Worm (Caenorhabditis elegans) whole organism, early embryonic: ENCODE measurements around the gene ent-7.

Experiments used
- B0310.2 ChIP-seq: sonication (generic microtip); optimal IDR thresholded peaks from 2 replicates; lab custom pipeline; 2016; ENCODE audit warnings: mild to moderate bottlenecking, missing genetic modification characterization, missing compliant biosample characterization
- F13C5.2 ChIP-seq: sonication (generic microtip); optimal IDR thresholded peaks from 2 replicates; lab custom pipeline; 2017; ENCODE audit warnings: mild to moderate bottlenecking, missing genetic modification characterization, inconsistent platforms, missing compliant biosample characterization
- aly-1 ChIP-seq: sonication (generic microtip); optimal IDR thresholded peaks from 2 replicates; lab custom pipeline; 2016; ENCODE audit warnings: missing genetic modification characterization, missing compliant biosample characterization
- ama-1 ChIP-seq: fragments of 150-350 bp; optimal IDR thresholded peaks from 2 replicates; lab custom pipeline; 2014
- ceh-36 ChIP-seq: sonication (generic microtip); optimal IDR thresholded peaks from 2 replicates; lab custom pipeline; 2016; ENCODE audit warnings: missing genetic modification characterization, inconsistent platforms, missing compliant biosample characterization
- ets-7 ChIP-seq: sonication (generic microtip); optimal IDR thresholded peaks from 2 replicates; lab custom pipeline; 2016; ENCODE audit warnings: missing genotype, missing genetic modification characterization, missing compliant biosample characterization
- flt-1 ChIP-seq: fragments of 200-800 bp; sonication (Bioruptor generic); IDR thresholded peaks from 2 replicates; pipeline ENCODE4 v1.3.6; 2022; ENCODE audit warnings: missing genetic modification characterization, missing compliant biosample characterization
- hmg-4 ChIP-seq: fragments of 200-800 bp; sonication (Bioruptor generic); optimal IDR thresholded peaks from 2 replicates; lab custom pipeline; 2018; ENCODE audit warnings: mild to moderate bottlenecking, missing genetic modification characterization, missing compliant biosample characterization
- hnd-1 ChIP-seq: sonication (generic microtip); optimal IDR thresholded peaks from 2 replicates; lab custom pipeline; 2016; ENCODE audit warnings: missing genetic modification characterization, missing compliant biosample characterization
- pes-1 ChIP-seq: fragments of 200-800 bp; sonication (Bioruptor generic); IDR thresholded peaks from 2 replicates; pipeline ENCODE4 v1.3.6; 2022; ENCODE audit warnings: missing genetic modification reagents, missing genetic modification characterization, missing compliant biosample characterization
- sea-1 ChIP-seq: fragments of 200-800 bp; sonication (Bioruptor generic); conservative IDR thresholded peaks from 2 replicates; pipeline ENCODE4 v1.3.6; 2022; ENCODE audit warnings: missing genetic modification characterization, missing compliant biosample characterization
- tbx-11 ChIP-seq: fragments of 200-800 bp; sonication (Bioruptor generic); IDR thresholded peaks from 2 replicates; pipeline ENCODE4 v1.3.6; 2022; ENCODE audit warnings: missing genetic modification characterization, missing compliant biosample characterization
- tra-4 ChIP-seq: sonication (generic microtip); optimal IDR thresholded peaks from 2 replicates; lab custom pipeline; 2017; ENCODE audit warnings: missing genetic modification characterization, missing compliant biosample characterization

DNA sequence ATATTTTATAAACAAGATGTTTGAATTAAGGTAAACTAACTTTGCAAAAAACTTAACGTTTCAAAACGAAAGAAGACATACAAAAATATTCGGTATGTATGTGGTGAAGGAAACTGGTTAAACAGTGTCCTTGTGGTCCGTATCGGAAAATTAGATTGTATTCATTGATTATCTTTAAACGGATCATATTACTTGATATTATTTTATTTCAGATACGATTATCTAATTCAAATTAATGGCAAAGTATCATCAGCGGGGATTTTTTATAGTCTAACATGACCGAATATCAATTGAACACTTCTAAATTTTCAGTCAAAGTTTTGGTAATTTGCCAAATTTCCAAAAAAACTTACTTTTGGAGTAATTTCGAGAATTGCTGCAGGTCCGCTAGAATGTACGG, 10.3 kb upstream of the ent-7 start, which contains the start of gene C47E12.13:
- TF ChIP-seq B0310.2 (tag; lab: Kevin White, UChicago): no peak
- TF ChIP-seq flt-1: no peak
- no peak for TF ChIP-seq F13C5.2
- no peak for TF ChIP-seq ama-1 (lab: Kevin White, UChicago)
- TF ChIP-seq sea-1 (GFP tag; lab: Robert Waterston, UW): no peak
- TF ChIP-seq pes-1 (GFP tag; lab: Robert Waterston, UW): no peak
- no peak for TF ChIP-seq ceh-36 (tag; lab: Kevin White, UChicago)
- no peak for TF ChIP-seq hmg-4 (GFP tag; lab: Kevin White, UChicago)
- no peak for TF ChIP-seq ets-7
- TF ChIP-seq aly-1 (tag; lab: Kevin White, UChicago): no peak
- no peak for TF ChIP-seq tbx-11 (GFP tag; lab: Robert Waterston, UW)
- no peak for TF ChIP-seq tra-4
- no peak for TF ChIP-seq hnd-1 (tag; lab: Kevin White, UChicago)
